Fruit fly (Drosophila melanogaster) whole organism, wandering third instar larva: ENCODE data around the gene CG5026.
A peak's percentile ranks its signal among the peaks of the same experiment; 100 is the strongest.

Experiments
- Abd-B ChIP-seq: fragments of >200 bp; optimal IDR thresholded peaks from 2 replicates; lab custom pipeline; 2017; ENCODE audit warnings: missing biosample characterization, missing genetic modification characterization
- CG32264 ChIP-seq: fragments of 200-800 bp; sonication (Bioruptor generic); optimal IDR thresholded peaks from 2 replicates; lab custom pipeline; 2016; ENCODE audit warnings: missing biosample characterization, missing genetic modification characterization
- CG9705 ChIP-seq: fragments of 200-800 bp; sonication (Bioruptor generic); optimal IDR thresholded peaks from 2 replicates; lab custom pipeline; 2018; ENCODE audit warnings: missing biosample characterization, mild to moderate bottlenecking, missing genetic modification characterization
- CrebA ChIP-seq: fragments of 200-800 bp; sonication (Bioruptor generic); optimal IDR thresholded peaks from 2 replicates; lab custom pipeline; 2016; ENCODE audit warnings: missing biosample characterization, mild to moderate bottlenecking, missing genetic modification characterization, borderline replicate concordance
- Dif ChIP-seq: fragments of 200-275, 200-300 bp; sonication (Bioruptor generic); optimal IDR thresholded peaks from 2 replicates; lab custom pipeline; 2018; ENCODE audit warnings: missing biosample characterization, missing genetic modification characterization; ENCODE audit not compliant: partially characterized antibody
- GATAd ChIP-seq: sonication (Bioruptor generic); optimal IDR thresholded peaks from 2 replicates; lab custom pipeline; 2016; ENCODE audit warnings: missing biosample characterization, missing genetic modification characterization
- HLH106 ChIP-seq: fragments of 200-800 bp; optimal IDR thresholded peaks from 3 replicates; lab custom pipeline; 2019; ENCODE audit warnings: missing biosample characterization, mild to moderate bottlenecking, missing genetic modification characterization, moderate library complexity
- Hnf4 ChIP-seq: fragments of 200-800 bp; sonication (Bioruptor generic); optimal IDR thresholded peaks from 2 replicates; lab custom pipeline; 2016; ENCODE audit warnings: missing biosample characterization, mild to moderate bottlenecking, missing genetic modification characterization
- Hr78 ChIP-seq: fragments of >200 bp; optimal IDR thresholded peaks from 2 replicates; lab custom pipeline; 2017; ENCODE audit warnings: missing biosample characterization, missing genetic modification characterization
- Hr83 ChIP-seq: fragments of 200-300 bp; sonication (Bioruptor generic); optimal IDR thresholded peaks from 2 replicates; lab custom pipeline; 2016; ENCODE audit warnings: missing biosample characterization, mild to moderate bottlenecking, missing genetic modification characterization, moderate library complexity; ENCODE audit not compliant: poor library complexity, severe bottlenecking
- N ChIP-seq: fragments of >200 bp; optimal IDR thresholded peaks from 2 replicates; lab custom pipeline; 2018; ENCODE audit warnings: missing biosample characterization, missing external identifiers, missing genetic modification characterization
- OdsH ChIP-seq: fragments of 200-800 bp; sonication (Bioruptor generic); optimal IDR thresholded peaks from 2 replicates; lab custom pipeline; 2016; ENCODE audit warnings: missing biosample characterization, mild to moderate bottlenecking, missing genetic modification characterization
- Rel ChIP-seq, 2 experiments: fragments of 200-800 bp; sonication (Bioruptor generic) in 1 of 2; optimal IDR thresholded peaks; 2 replicates in 1 of 2; 3 replicates in 1 of 2; lab custom pipeline; 2016 to 2019; ENCODE audit warnings: mild to moderate bottlenecking in 2 of 2, missing biosample characterization in 2 of 2, missing genetic modification characterization in 2 of 2, moderate library complexity in 1 of 2
- Sp1 ChIP-seq: fragments of 200-800 bp; sonication (Bioruptor generic); optimal IDR thresholded peaks from 3 replicates; lab custom pipeline; 2019; ENCODE audit warnings: missing biosample characterization, mild to moderate bottlenecking, missing genetic modification characterization, moderate library complexity
- Vsx2 ChIP-seq: fragments of 200-300, 225-300 bp; sonication (Bioruptor generic); optimal IDR thresholded peaks from 2 replicates; lab custom pipeline; 2018; ENCODE audit warnings: missing biosample characterization, missing genetic modification characterization; ENCODE audit not compliant: partially characterized antibody
- br ChIP-seq: fragments of 200-800 bp; sonication (Bioruptor generic); optimal IDR thresholded peaks from 2 replicates; lab custom pipeline; 2016; ENCODE audit warnings: missing biosample characterization, missing genetic modification characterization
- brk ChIP-seq: fragments of 200-800 bp; sonication (Bioruptor generic); optimal IDR thresholded peaks from 2 replicates; lab custom pipeline; 2016; ENCODE audit warnings: missing biosample characterization, mild to moderate bottlenecking, missing genetic modification characterization
- dmrt93B ChIP-seq: fragments of 200-800 bp; sonication (Bioruptor generic); optimal IDR thresholded peaks from 2 replicates; lab custom pipeline; 2018; ENCODE audit warnings: missing biosample characterization, mild to moderate bottlenecking, missing genetic modification characterization
- ey ChIP-seq: fragments of 200-800 bp; sonication (Bioruptor generic); optimal IDR thresholded peaks from 2 replicates; lab custom pipeline; 2016; ENCODE audit warnings: missing biosample characterization, missing genetic modification characterization
- foxo ChIP-seq, 2 experiments: fragments of 200-800 bp; sonication (Bioruptor generic); optimal IDR thresholded peaks; 2 replicates in 1 of 2; 3 replicates in 1 of 2; lab custom pipeline; 2016 to 2017; ENCODE audit warnings: missing biosample characterization in 2 of 2, missing genetic modification characterization in 2 of 2
- fru ChIP-seq: fragments of 200-800 bp; sonication (Bioruptor generic); optimal IDR thresholded peaks from 3 replicates; lab custom pipeline; 2016; ENCODE audit warnings: missing biosample characterization, mild to moderate bottlenecking, missing genetic modification characterization
- h ChIP-seq: fragments of 200-800 bp; sonication (Bioruptor generic); optimal IDR thresholded peaks from 3 replicates; lab custom pipeline; 2016; ENCODE audit warnings: missing biosample characterization, mild to moderate bottlenecking, missing genetic modification characterization
- jim ChIP-seq: fragments of 175-275, 200-325 bp; sonication (Bioruptor generic); optimal IDR thresholded peaks from 2 replicates; lab custom pipeline; 2016; ENCODE audit warnings: missing biosample characterization, mild to moderate bottlenecking, missing genetic modification characterization
- lola ChIP-seq: fragments of >200 bp; optimal IDR thresholded peaks from 2 replicates; lab custom pipeline; 2017; ENCODE audit warnings: missing biosample characterization, missing genetic modification characterization
- psq ChIP-seq: fragments of 200-800 bp; sonication (Bioruptor generic); optimal IDR thresholded peaks from 3 replicates; lab custom pipeline; 2017; ENCODE audit warnings: missing biosample characterization, mild to moderate bottlenecking, missing genetic modification characterization, moderate library complexity
- rgr ChIP-seq: fragments of 200-800 bp; sonication (Bioruptor generic); optimal IDR thresholded peaks from 3 replicates; lab custom pipeline; 2016; ENCODE audit warnings: missing biosample characterization, mild to moderate bottlenecking, missing genetic modification characterization
- sage ChIP-seq: fragments of 200-800 bp; sonication (Bioruptor generic); optimal IDR thresholded peaks from 2 replicates; lab custom pipeline; 2016; ENCODE audit warnings: missing biosample characterization, mild to moderate bottlenecking, missing genetic modification characterization
- sv ChIP-seq: fragments of 200-800 bp; sonication (Bioruptor generic); optimal IDR thresholded peaks from 3 replicates; lab custom pipeline; 2016; ENCODE audit warnings: missing biosample characterization, missing genetic modification characterization
- tai ChIP-seq: sonication (Bioruptor generic); optimal IDR thresholded peaks from 2 replicates; lab custom pipeline; 2016; ENCODE audit warnings: missing biosample characterization, missing genetic modification characterization
- usp ChIP-seq: fragments of >200 bp; optimal IDR thresholded peaks from 2 replicates; lab custom pipeline; 2017; ENCODE audit warnings: missing biosample characterization, missing genetic modification characterization
- woc ChIP-seq: sonication (Bioruptor generic); optimal IDR thresholded peaks from 2 replicates; lab custom pipeline; 2016; ENCODE audit warnings: missing biosample characterization, mild to moderate bottlenecking, missing genetic modification characterization

CG5026 gene

DNA sequence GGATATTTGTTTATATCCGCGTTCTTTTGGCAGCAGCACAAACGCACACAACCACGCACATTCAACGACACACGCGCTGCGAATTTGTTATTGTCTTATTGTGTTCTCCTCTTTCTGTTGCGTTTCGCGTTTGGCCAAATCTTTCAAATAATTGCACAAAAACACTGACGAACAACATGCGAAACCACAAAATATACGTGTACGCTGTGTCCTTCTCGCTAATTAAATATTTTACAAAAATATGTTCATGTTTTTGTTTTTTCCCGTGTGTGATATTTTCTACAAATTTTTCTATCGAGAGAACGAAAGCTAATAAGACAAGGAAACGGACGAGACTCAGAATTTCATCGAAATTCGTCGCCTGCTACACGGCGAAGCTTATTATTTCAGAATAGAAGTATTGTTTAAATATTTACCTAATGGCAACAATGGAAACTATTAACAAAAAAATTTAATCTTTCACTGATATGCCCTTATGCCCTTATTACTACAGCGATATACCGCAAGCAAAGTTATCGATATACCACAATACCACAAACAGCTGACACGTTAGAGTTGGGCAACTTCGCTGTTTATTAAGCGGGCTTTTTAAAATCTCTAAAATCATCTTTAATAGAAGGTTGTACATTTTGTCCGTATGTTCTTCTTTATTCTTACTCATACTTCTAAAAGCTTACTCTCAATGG, 14.2 kb upstream of the CG5026 start, which contains the start of the genes CG43783 and orb2:
CG43783 (minus strand) TSS at position 311 of the 686 bp plus-strand sequence.
orb2 (minus strand) TSS at position 502 of the 686 bp plus-strand sequence.
- no peak for TF ChIP-seq CrebA (GFP tag; lab: Kevin White, UChicago)
- TF ChIP-seq usp (GFP tag; lab: Kevin White, UChicago) = no peak
- TF ChIP-seq rgr (GFP tag; lab: Kevin White, UChicago) = no peak
- TF ChIP-seq Vsx2 (GFP tag; lab: Kevin White, UChicago) = peak; percentile 64
- TF ChIP-seq GATAd (GFP tag; lab: Kevin White, UChicago) = no peak
- TF ChIP-seq Hr83 (GFP tag; lab: Kevin White, UChicago) = peak; percentile 6
- TF ChIP-seq HLH106 (tag; lab: Kevin White, UChicago) = no peak
- TF ChIP-seq fru (GFP tag; lab: Kevin White, UChicago) = peak; percentile 89
- TF ChIP-seq Abd-B (GFP tag; lab: Kevin White, UChicago) = no peak
- peak; percentile 10 for TF ChIP-seq CG32264
- TF ChIP-seq h (GFP tag; lab: Kevin White, UChicago) = no peak
- no peak for TF ChIP-seq jim (GFP tag; lab: Kevin White, UChicago)
- no peak for TF ChIP-seq Hr78 (GFP tag; lab: Kevin White, UChicago)
- no peak for TF ChIP-seq foxo (GFP tag; optimal IDR thresholded peaks at IDR 0.05; lab: Kevin White, UChicago)
- no peak for TF ChIP-seq sage (GFP tag; lab: Kevin White, UChicago)
- TF ChIP-seq psq (GFP tag; lab: Kevin White, UChicago) = peak; percentile 31

DNA sequence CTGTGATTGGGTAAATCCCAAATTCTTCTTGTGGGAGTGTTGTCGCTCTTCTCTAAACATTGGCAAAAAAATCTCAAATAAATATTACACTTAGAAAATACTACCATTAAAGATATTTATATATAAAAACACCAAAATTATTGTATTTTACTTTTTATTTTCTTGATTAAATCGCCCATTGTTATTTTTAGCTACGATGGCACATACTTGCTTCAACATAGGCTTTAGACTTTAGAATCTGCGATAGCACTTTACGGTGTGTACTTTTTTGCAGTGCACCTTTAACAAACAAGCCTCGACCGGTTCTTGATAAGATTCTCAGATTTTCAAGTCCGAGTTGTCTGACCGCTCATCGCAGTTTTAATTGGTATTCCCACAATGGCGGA, 13.7 kb upstream of the CG5026 start, which contains the start of gene GNBP3:
GNBP3 (plus strand) TSS at position 374 of the 386 bp plus-strand sequence.
- TF ChIP-seq Dif (GFP tag; lab: Kevin White, UChicago) (peak; percentile 46), sage (GFP tag; lab: Kevin White, UChicago) (peak; percentile 96), ey (GFP tag; lab: Kevin White, UChicago) (peak; percentile 83), lola (GFP tag; lab: Kevin White, UChicago) (no peak), Sp1 (GFP tag; lab: Kevin White, UChicago) (peak; percentile 96), dmrt93B (GFP tag; lab: Kevin White, UChicago) (peak; percentile 86), OdsH (GFP tag; lab: Kevin White, UChicago) (peak; percentile 92), Rel (GFP tag; optimal IDR thresholded peaks at IDR 0.05; lab: Kevin White, UChicago) (peak; percentile 93), Rel (tag; optimal IDR thresholded peaks at IDR 0.05; lab: Kevin White, UChicago) (peak; percentile 96), sv (GFP tag; lab: Kevin White, UChicago) (no peak), h (GFP tag; lab: Kevin White, UChicago) (peak; percentile 95), brk (GFP tag; lab: Kevin White, UChicago) (no peak), Hr83 (GFP tag; lab: Kevin White, UChicago) (peak; percentile 48), foxo (GFP tag; optimal IDR thresholded peaks at IDR 0.05; lab: Kevin White, UChicago) (peak in 1 of 2 experiments; percentile 96), N (GFP tag; lab: Kevin White, UChicago) (no peak), CG9705 (peak; percentile 79), Hnf4 (no peak), GATAd (GFP tag; lab: Kevin White, UChicago) (peak; percentile 3), HLH106 (tag; lab: Kevin White, UChicago) (peak; percentile 93), jim (GFP tag; lab: Kevin White, UChicago) (peak; percentile 10), fru (GFP tag; lab: Kevin White, UChicago) (peak; percentile 60), rgr (GFP tag; lab: Kevin White, UChicago) (peak; percentile 95), CG32264 (peak; percentile 72), psq (GFP tag; lab: Kevin White, UChicago) (peak; percentile 84), Abd-B (GFP tag; lab: Kevin White, UChicago) (no peak), woc (GFP tag; lab: Kevin White, UChicago) (no peak), Vsx2 (GFP tag; lab: Kevin White, UChicago) (peak; percentile 42), br (peak; percentile 91)

DNA sequence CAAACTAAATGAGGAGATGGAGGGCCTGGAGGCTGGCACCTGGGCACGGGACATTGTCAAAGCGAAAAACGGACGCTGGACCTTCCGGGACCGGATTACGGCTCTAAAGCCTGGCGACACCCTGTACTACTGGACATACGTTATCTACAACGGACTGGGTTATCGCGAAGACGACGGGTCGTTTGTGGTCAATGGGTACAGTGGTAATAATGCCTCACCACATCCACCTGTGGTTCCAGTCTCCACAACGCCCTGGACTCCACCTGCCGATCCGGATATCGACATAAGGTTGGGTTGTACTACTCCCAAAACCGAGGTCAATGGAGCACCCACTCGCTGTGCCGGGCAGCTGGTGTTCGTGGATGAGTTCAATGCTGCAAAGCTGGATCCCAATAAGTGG, 13.1 kb upstream of the CG5026 start:
- TF ChIP-seq h (GFP tag; lab: Kevin White, UChicago) (no peak), GATAd (GFP tag; lab: Kevin White, UChicago) (no peak), Sp1 (GFP tag; lab: Kevin White, UChicago) (no peak), CG9705 (no peak), Hr83 (GFP tag; lab: Kevin White, UChicago) (no peak), tai (no peak), sv (GFP tag; lab: Kevin White, UChicago) (no peak), N (GFP tag; lab: Kevin White, UChicago) (no peak)
